Worm (Caenorhabditis elegans) whole organism, L3 larva: ENCODE measurements around the gene sto-4.

Experiments used
- ama-1 ChIP-seq: fragments of 150-350 bp; optimal IDR thresholded peaks from 2 replicates; lab custom pipeline; 2018
- ceh-16 ChIP-seq: sonication (generic microtip); optimal IDR thresholded peaks from 2 replicates; lab custom pipeline; 2017; ENCODE audit warnings: missing biosample characterization, missing genetic modification characterization
- ceh-28 ChIP-seq: fragments of 150-350 bp; optimal IDR thresholded peaks from 2 replicates; lab custom pipeline; 2014; ENCODE audit warnings: missing biosample characterization, missing genetic modification reagents, missing genetic modification characterization
- daf-12 ChIP-seq: fragments of 150-350 bp; optimal IDR thresholded peaks from 2 replicates; lab custom pipeline; 2014; ENCODE audit warnings: missing biosample characterization, missing genetic modification reagents, missing genetic modification characterization
- lin-39 ChIP-seq: fragments of 150-350 bp; optimal IDR thresholded peaks from 2 replicates; lab custom pipeline; 2018; ENCODE audit warnings: missing biosample characterization, missing genetic modification reagents, missing genetic modification characterization
- mdl-1 ChIP-seq: fragments of 150-350 bp; optimal IDR thresholded peaks from 2 replicates; lab custom pipeline; 2014; ENCODE audit warnings: missing biosample characterization, missing genetic modification characterization
- nhr-11 ChIP-seq: fragments of 150-350 bp; optimal IDR thresholded peaks from 2 replicates; lab custom pipeline; 2014; ENCODE audit warnings: missing biosample characterization, missing genetic modification characterization
- nhr-23 ChIP-seq: fragments of 150-350 bp; optimal IDR thresholded peaks from 2 replicates; lab custom pipeline; 2014; ENCODE audit warnings: missing biosample characterization, missing genetic modification reagents, missing genetic modification characterization
- nhr-237 ChIP-seq: fragments of 150-350 bp; optimal IDR thresholded peaks from 2 replicates; lab custom pipeline; 2014; ENCODE audit warnings: missing biosample characterization, missing genetic modification characterization
- nhr-77 ChIP-seq: fragments of 150-350 bp; optimal IDR thresholded peaks from 2 replicates; lab custom pipeline; 2014; ENCODE audit warnings: missing biosample characterization, missing genetic modification characterization
- pha-4 ChIP-seq: fragments of 150-350 bp; optimal IDR thresholded peaks from 2 replicates; lab custom pipeline; 2014; ENCODE audit warnings: missing biosample characterization, missing genetic modification reagents, missing genetic modification characterization
- pqm-1 ChIP-seq: fragments of 150-350 bp; optimal IDR thresholded peaks from 2 replicates; lab custom pipeline; 2017; ENCODE audit warnings: missing biosample characterization, missing genetic modification characterization, inconsistent platforms
- unc-62 ChIP-seq: fragments of 150-350 bp; sonication (generic microtip); optimal IDR thresholded peaks from 4 replicates; lab custom pipeline; 2014; ENCODE audit warnings: missing biosample characterization, missing genetic modification reagents, missing genetic modification characterization
- zag-1 ChIP-seq: fragments of 150-350 bp; optimal IDR thresholded peaks from 2 replicates; lab custom pipeline; 2014; ENCODE audit warnings: missing biosample characterization, missing genetic modification characterization

DNA sequence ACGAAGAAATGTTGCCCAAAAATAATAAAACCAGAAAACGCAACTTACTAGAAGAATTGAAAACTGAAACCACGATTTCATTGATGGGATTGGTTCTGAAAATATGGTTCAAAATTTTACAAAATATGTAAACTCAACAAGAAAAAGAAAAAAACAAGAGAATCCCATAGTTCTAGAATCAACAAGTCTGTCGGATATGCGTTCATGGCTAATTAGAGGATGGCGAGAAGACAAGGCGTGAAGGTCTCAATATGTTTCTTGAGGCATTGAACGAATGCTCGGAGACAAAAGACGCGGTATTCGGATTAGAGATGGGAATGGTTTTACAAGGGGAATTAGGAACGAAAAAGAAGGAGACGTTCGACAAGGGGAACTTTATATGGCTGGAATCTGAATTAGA, 6.8 kb downstream of the sto-4 start, which contains the start of gene cutl-11:
- TF ChIP-seq ama-1 (lab: Kevin White, UChicago) (no peak), nhr-23 (tag; lab: Kevin White, UChicago) (no peak), ceh-28 (tag; lab: Kevin White, UChicago) (no peak), nhr-77 (tag; lab: Kevin White, UChicago) (no peak), pha-4 (tag; lab: Kevin White, UChicago) (no peak), zag-1 (tag; lab: Kevin White, UChicago) (no peak), lin-39 (no peak), mdl-1 (tag; lab: Kevin White, UChicago) (no peak), daf-12 (no peak), nhr-237 (tag; lab: Kevin White, UChicago) (no peak), ceh-16 (tag; lab: Kevin White, UChicago) (no peak), unc-62 (GFP tag; lab: Kevin White, UChicago) (no peak), nhr-11 (tag; lab: Kevin White, UChicago) (no peak), pqm-1 (tag; lab: Kevin White, UChicago) (no peak)
